Worm (Caenorhabditis elegans): ENCODE results near the gene T11B7.1.

T11B7.1 gene

DNA sequence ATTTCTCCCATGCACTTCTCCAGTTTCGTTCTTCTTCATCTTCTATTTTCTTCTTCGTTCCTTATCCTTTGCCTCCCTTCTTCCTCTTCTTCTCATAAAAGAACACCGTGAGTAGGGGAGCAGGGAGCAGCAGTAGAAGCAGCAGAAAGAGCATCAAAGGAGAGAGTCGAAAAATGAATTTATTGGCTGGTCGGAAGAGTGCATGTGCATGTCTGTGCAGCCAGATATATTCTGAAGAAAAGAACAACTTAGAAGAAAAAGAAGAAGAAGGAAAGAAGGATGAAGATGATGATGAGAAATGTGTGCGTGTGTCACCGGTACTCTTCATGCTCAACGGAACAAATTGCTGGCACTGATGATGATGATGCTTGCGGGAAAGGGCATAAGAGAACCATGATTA is 44.3 kb upstream of the T11B7.1 start:
- TF ChIP-seq hmg-11 (tag; optimal IDR thresholded peaks at IDR 0.05) (peak; percentile 26), snpc-4 (tag; optimal IDR thresholded peaks at IDR 0.05) (peak; percentile 41), nfya-1 (tag; optimal IDR thresholded peaks at IDR 0.05; ENCODE audit: insufficient read depth) (peak; percentile 66), nhr-25 (tag; optimal IDR thresholded peaks at IDR 0.05) (no peak), pha-4 (tag; optimal IDR thresholded peaks at IDR 0.05) (no peak), fkh-10 (GFP tag; optimal IDR thresholded peaks at IDR 0.05) (peak; percentile 68), lin-39 (tag; optimal IDR thresholded peaks at IDR 0.05) (peak; percentile 64)

DNA sequence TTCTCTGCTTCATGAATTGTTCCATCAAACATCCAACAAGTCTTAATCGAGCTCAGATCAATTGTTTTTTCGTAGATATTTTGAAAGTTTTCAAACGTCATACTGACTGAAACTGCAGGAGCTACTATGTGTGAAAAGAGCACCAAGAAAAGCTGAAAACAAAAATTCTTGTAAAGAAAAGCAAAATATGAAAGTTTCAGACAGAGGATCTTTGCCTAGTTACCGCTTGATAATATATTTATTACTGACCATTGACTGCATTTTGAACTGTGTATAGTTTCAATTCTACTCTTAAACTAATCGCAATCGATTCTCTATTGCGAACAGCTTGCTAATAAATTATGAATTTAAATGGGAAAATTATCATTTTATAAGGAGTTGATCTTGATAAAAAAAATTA is 42.3 kb upstream of the T11B7.1 start, which contains the start of gene clec-182:
clec-182 (minus strand) TSS at position 101 of the 400 bp plus-strand sequence.
- no peak for TF ChIP-seq lin-39 (tag; optimal IDR thresholded peaks at IDR 0.05)
- no peak for TF ChIP-seq eor-1 (tag; optimal IDR thresholded peaks at IDR 0.05)
- no peak for TF ChIP-seq nhr-67 (tag; optimal IDR thresholded peaks at IDR 0.05)
- TF ChIP-seq mml-1 (tag; optimal IDR thresholded peaks at IDR 0.05), result no peak
- TF ChIP-seq nhr-25 (tag; optimal IDR thresholded peaks at IDR 0.05), result no peak
- no peak for TF ChIP-seq nhr-23 (tag; optimal IDR thresholded peaks at IDR 0.05)
- TF ChIP-seq nhr-12 (tag; optimal IDR thresholded peaks at IDR 0.05), result no peak
- no peak for TF ChIP-seq fkh-2 (tag; optimal IDR thresholded peaks at IDR 0.05)
- no peak for TF ChIP-seq tbx-2 (tag; optimal IDR thresholded peaks at IDR 0.05)
- no peak for TF ChIP-seq lin-15B (tag; optimal IDR thresholded peaks at IDR 0.05)
- TF ChIP-seq hmg-11 (tag; optimal IDR thresholded peaks at IDR 0.05), result no peak
- no peak for TF ChIP-seq ceh-9 (tag; optimal IDR thresholded peaks at IDR 0.05)

DNA sequence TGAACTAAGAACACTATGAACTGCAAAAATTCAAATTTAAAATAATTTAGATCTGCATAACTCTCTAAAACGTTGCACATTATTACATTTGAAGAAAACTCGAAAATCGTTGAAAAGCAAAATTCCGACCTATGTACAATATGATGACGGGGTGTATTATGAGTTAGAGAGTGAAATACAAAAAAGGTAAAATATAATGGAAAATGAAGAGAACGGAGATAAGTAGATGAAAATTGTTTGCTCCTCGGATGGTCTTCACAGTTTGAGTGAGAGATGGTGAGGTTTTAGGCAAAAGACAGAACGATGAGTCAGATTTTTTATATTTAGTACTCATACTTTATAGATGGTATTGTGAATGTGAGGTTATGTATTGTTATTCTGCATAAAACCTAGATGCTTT is 33.2 kb upstream of the T11B7.1 start:
- TF ChIP-seq R02D3.7 (tag; optimal IDR thresholded peaks at IDR 0.05) (no peak), fkh-2 (tag; optimal IDR thresholded peaks at IDR 0.05) (no peak), pqm-1 (tag; optimal IDR thresholded peaks at IDR 0.05) (peak; percentile 65), ama-1 (optimal IDR thresholded peaks at IDR 0.05) (no peak), nhr-11 (tag; optimal IDR thresholded peaks at IDR 0.05) (no peak), ztf-11 (tag; optimal IDR thresholded peaks at IDR 0.05) (no peak), hmg-11 (tag; optimal IDR thresholded peaks at IDR 0.05) (no peak), tbx-2 (tag; optimal IDR thresholded peaks at IDR 0.05) (no peak), sea-2 (GFP tag; optimal IDR thresholded peaks at IDR 0.05) (no peak), pha-4 (tag; optimal IDR thresholded peaks at IDR 0.05) (peak; percentile 75), skn-1 (tag; optimal IDR thresholded peaks at IDR 0.05) (no peak), fkh-10 (GFP tag; optimal IDR thresholded peaks at IDR 0.05) (no peak)

DNA sequence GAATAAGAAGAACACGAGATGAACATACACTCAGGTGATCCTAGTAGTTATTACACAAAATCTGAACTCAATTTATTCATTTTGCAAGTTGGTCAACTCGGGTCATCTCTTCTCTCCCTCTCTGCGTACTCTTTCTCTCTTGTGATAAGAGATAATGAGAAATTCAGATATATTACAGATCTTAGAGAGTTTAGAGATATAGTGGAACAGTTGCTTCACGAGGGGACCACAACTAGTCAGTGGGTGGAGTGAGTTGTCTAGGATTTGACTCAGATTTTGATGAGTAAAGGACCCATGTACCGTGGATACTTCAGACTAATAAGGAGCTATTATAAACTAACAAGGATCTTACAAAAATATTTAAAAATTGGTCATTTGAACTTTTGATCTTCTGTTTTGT is 26.9 kb upstream of the T11B7.1 start, which contains the start of gene exc-5:
exc-5 (minus strand) TSS at position 57 of the 400 bp plus-strand sequence.
- TF ChIP-seq unc-39 (tag; optimal IDR thresholded peaks at IDR 0.05), result no peak
- TF ChIP-seq fos-1 (tag; optimal IDR thresholded peaks at IDR 0.05), result no peak
- no peak for TF ChIP-seq ceh-16 (tag; optimal IDR thresholded peaks at IDR 0.05)
- no peak for TF ChIP-seq daf-12 (tag; optimal IDR thresholded peaks at IDR 0.05)
- no peak for TF ChIP-seq ceh-9 (tag; optimal IDR thresholded peaks at IDR 0.05)
- no peak for TF ChIP-seq snpc-4 (tag; optimal IDR thresholded peaks at IDR 0.05)
- TF ChIP-seq jun-1 (tag; optimal IDR thresholded peaks at IDR 0.05), result no peak
- TF ChIP-seq nhr-11 (tag; optimal IDR thresholded peaks at IDR 0.05), result no peak
- no peak for TF ChIP-seq mdl-1 (tag; optimal IDR thresholded peaks at IDR 0.05)
- TF ChIP-seq R02D3.7 (tag; optimal IDR thresholded peaks at IDR 0.05), result no peak
- TF ChIP-seq nhr-76 (tag; optimal IDR thresholded peaks at IDR 0.05), result no peak
- no peak for TF ChIP-seq skn-1 (tag; optimal IDR thresholded peaks at IDR 0.05)
- no peak for TF ChIP-seq lsy-12 (tag; optimal IDR thresholded peaks at IDR 0.05)
- TF ChIP-seq ztf-4 (tag; optimal IDR thresholded peaks at IDR 0.05), result no peak
- TF ChIP-seq lin-39 (tag; optimal IDR thresholded peaks at IDR 0.05), result no peak
- no peak for TF ChIP-seq nhr-43 (tag; optimal IDR thresholded peaks at IDR 0.05; ENCODE audit: poor library complexity, severe bottlenecking)
- no peak for TF ChIP-seq zag-1 (tag; optimal IDR thresholded peaks at IDR 0.05)
- no peak for TF ChIP-seq pqm-1 (tag; optimal IDR thresholded peaks at IDR 0.05)
- TF ChIP-seq ztf-11 (tag; optimal IDR thresholded peaks at IDR 0.05), result no peak

DNA sequence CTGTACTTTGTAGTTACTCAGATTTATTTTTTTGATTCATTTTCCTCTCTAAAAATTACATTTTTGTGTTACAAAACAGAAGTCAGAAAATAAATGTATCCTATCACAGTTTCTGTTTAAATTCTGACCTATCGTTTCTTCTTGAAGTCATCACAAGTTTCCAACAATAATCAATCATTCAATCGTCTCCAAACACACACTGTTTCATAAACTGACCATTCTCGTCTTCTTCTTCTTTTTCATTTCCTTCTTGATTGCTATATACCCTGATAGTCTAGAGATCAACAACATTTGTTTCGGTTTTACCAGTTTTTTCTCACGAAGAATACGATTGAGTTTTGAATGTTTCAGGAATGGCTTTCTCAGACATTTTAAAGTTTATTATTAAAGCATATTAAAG is 25.4 kb upstream of the T11B7.1 start:
- peak; percentile 2 for TF ChIP-seq nhr-43 (tag; optimal IDR thresholded peaks at IDR 0.05; ENCODE audit: poor library complexity, severe bottlenecking)
- no peak for TF ChIP-seq lsy-12 (tag; optimal IDR thresholded peaks at IDR 0.05)
- TF ChIP-seq pha-4 (tag; optimal IDR thresholded peaks at IDR 0.05), result no peak
- peak; percentile 66 for TF ChIP-seq nhr-23 (tag; optimal IDR thresholded peaks at IDR 0.05)
- TF ChIP-seq fkh-2 (tag; optimal IDR thresholded peaks at IDR 0.05), result no peak
- TF ChIP-seq elt-3 (tag; optimal IDR thresholded peaks at IDR 0.05), result peak in 1 of 3 experiments; percentile 48
